Fruit fly (Drosophila melanogaster): Measurements from ENCODE around the gene Tl.

- TF ChIP-seq pan (optimal IDR thresholded peaks at IDR 0.05) (no peak), usp (GFP tag; optimal IDR thresholded peaks at IDR 0.05) (no peak)
These were observed 83.6 kb downstream of the Tl start for dm6 chr3R:26882230-26883014.
